Worm (Caenorhabditis elegans): ENCODE measurements around the gene srx-93.
"Not testable (repeated sequence)": the region's sequence is repeated elsewhere in the genome, so short reads cannot be mapped to it uniquely, and the experiment has no call there.

Gene srx-93

ce11 chrV:3572408-3572807 lies 48.1 kb downstream of the srx-93 start, which contains the start of gene F40C5.1:
TSS of gene F40C5.1 (plus strand) at chrV:3572708.
- not testable (repeated sequence) for TF ChIP-seq fkh-6 (tag; optimal IDR thresholded peaks at IDR 0.05); npax-4 (tag; optimal IDR thresholded peaks at IDR 0.05); hlh-30 (tag; optimal IDR thresholded peaks at IDR 0.05; ENCODE audit: insufficient read depth)

ce11 chrV:3570695-3571094 lies 49.8 kb downstream of the srx-93 start, which contains the start of gene F40C5.2:
TSS of gene F40C5.2 (plus strand) at chrV:3570995.
- TF ChIP-seq elt-2 (tag; optimal IDR thresholded peaks at IDR 0.05); sox-2 (GFP tag; IDR thresholded peaks at IDR 0.05); K09A11.1 (tag; optimal IDR thresholded peaks at IDR 0.05; ENCODE audit: insufficient read depth): not testable (repeated sequence)

Measured in whole organism, late embryonic.